Fruit fly (Drosophila melanogaster) whole organism, pupa: Measurements from ENCODE around the gene CG6769.
A peak's percentile ranks its signal among the peaks of the same experiment; 100 is the strongest.

ENCODE experiments used
- CG10348 ChIP-seq: fragments of 200-800 bp; sonication (Bioruptor generic); IDR thresholded peaks from 2 replicates; pipeline ENCODE4 v1.3.6; 2022; ENCODE audit warnings: missing biosample characterization, missing genetic modification characterization
- CG12605 ChIP-seq: fragments of 200-800 bp; sonication (Bioruptor generic); IDR thresholded peaks from 2 replicates; pipeline ENCODE4 v1.3.6; 2022; ENCODE audit warnings: missing biosample characterization, missing genetic modification characterization
- CG13204 ChIP-seq: fragments of 200-800 bp; sonication (Bioruptor generic); optimal IDR thresholded peaks from 2 replicates; lab custom pipeline; 2018; ENCODE audit warnings: missing biosample characterization, mild to moderate bottlenecking, missing genetic modification characterization, moderate library complexity
- CG14655 ChIP-seq: fragments of 200-800 bp; sonication (Bioruptor generic); optimal IDR thresholded peaks from 3 replicates; lab custom pipeline; 2017; ENCODE audit warnings: mild to moderate bottlenecking, missing biosample characterization, missing genetic modification reagents, missing genetic modification characterization
- CG15710 ChIP-seq: fragments of 200-800 bp; sonication (Bioruptor generic); optimal IDR thresholded peaks from 2 replicates; lab custom pipeline; 2018; ENCODE audit warnings: missing biosample characterization, mild to moderate bottlenecking, missing genetic modification characterization, moderate library complexity
- CG17806 ChIP-seq: fragments of 200-800 bp; sonication (Bioruptor generic); optimal IDR thresholded peaks from 2 replicates; lab custom pipeline; 2018; ENCODE audit warnings: missing biosample characterization, mild to moderate bottlenecking, missing genetic modification characterization, moderate library complexity
- CG32121 ChIP-seq: fragments of 200-800 bp; sonication (Bioruptor generic); IDR thresholded peaks from 2 replicates; pipeline ENCODE4 v1.3.6; 2022; ENCODE audit warnings: missing biosample characterization, missing genetic modification characterization
- CG34367 ChIP-seq: fragments of 200-800 bp; sonication (Bioruptor generic); optimal IDR thresholded peaks from 2 replicates; lab custom pipeline; 2018; ENCODE audit warnings: missing biosample characterization, mild to moderate bottlenecking, missing genetic modification characterization
- CG4496 ChIP-seq: fragments of 200-800 bp; sonication (Bioruptor generic); IDR thresholded peaks from 3 replicates; pipeline ENCODE4 v1.3.6; 2022; ENCODE audit warnings: missing biosample characterization, missing genetic modification characterization
- CG8159 ChIP-seq: fragments of 200-800 bp; sonication (Bioruptor generic); optimal IDR thresholded peaks from 3 replicates; lab custom pipeline; 2018; ENCODE audit warnings: missing biosample characterization, mild to moderate bottlenecking, missing genetic modification characterization, moderate library complexity
- CG8301 ChIP-seq: fragments of 200-800 bp; sonication (Bioruptor generic); optimal IDR thresholded peaks from 2 replicates; lab custom pipeline; 2018; ENCODE audit warnings: missing biosample characterization, mild to moderate bottlenecking, missing genetic modification characterization
- CG9948 ChIP-seq: fragments of 200-800 bp; sonication (Bioruptor generic); optimal IDR thresholded peaks from 2 replicates; lab custom pipeline; 2018; ENCODE audit warnings: missing biosample characterization, mild to moderate bottlenecking, missing genetic modification characterization, moderate library complexity
- D1 ChIP-seq: fragments of 200-800 bp; sonication (Bioruptor generic); optimal IDR thresholded peaks from 2 replicates; lab custom pipeline; 2018; ENCODE audit warnings: missing biosample characterization, mild to moderate bottlenecking, missing genetic modification characterization, moderate library complexity
- EcR ChIP-seq: fragments of 200-800 bp; sonication (Bioruptor generic); optimal IDR thresholded peaks from 3 replicates; lab custom pipeline; 2019; ENCODE audit warnings: missing biosample characterization, missing genetic modification characterization, mild to moderate bottlenecking, moderate library complexity, missing genetic modification reagents
- Ets98B ChIP-seq: fragments of 200-800 bp; sonication (Bioruptor generic); IDR thresholded peaks from 2 replicates; pipeline ENCODE4 v1.3.6; 2022; ENCODE audit warnings: missing biosample characterization, missing genetic modification characterization
- Pif1A ChIP-seq: fragments of 200-800 bp; sonication (Bioruptor generic); optimal IDR thresholded peaks from 3 replicates; lab custom pipeline; 2016; ENCODE audit warnings: missing biosample characterization, missing genetic modification characterization
- Pif1B ChIP-seq: fragments of 200-800 bp; sonication (Bioruptor generic); optimal IDR thresholded peaks from 3 replicates; lab custom pipeline; 2016; ENCODE audit warnings: missing biosample characterization, missing genetic modification characterization
- Snoo ChIP-seq: fragments of 200-800 bp; sonication (Bioruptor generic); optimal IDR thresholded peaks from 3 replicates; lab custom pipeline; 2017; ENCODE audit warnings: missing biosample characterization, mild to moderate bottlenecking, missing genetic modification characterization, inconsistent platforms
- fd96Ca ChIP-seq: fragments of 200-800 bp; sonication (Bioruptor generic); IDR thresholded peaks from 3 replicates; pipeline ENCODE4 v1.3.6; 2022; ENCODE audit warnings: missing biosample characterization, missing genetic modification characterization
- gl ChIP-seq: fragments of 200-800 bp; sonication (Bioruptor generic); optimal IDR thresholded peaks from 2 replicates; lab custom pipeline; 2018; ENCODE audit warnings: missing biosample characterization, mild to moderate bottlenecking, missing genetic modification characterization
- rn ChIP-seq: fragments of 200-800 bp; sonication (Bioruptor generic); IDR thresholded peaks from 2 replicates; pipeline ENCODE4 v1.3.6; 2022; ENCODE audit warnings: missing biosample characterization, missing genetic modification characterization

CG6769 gene

DNA sequence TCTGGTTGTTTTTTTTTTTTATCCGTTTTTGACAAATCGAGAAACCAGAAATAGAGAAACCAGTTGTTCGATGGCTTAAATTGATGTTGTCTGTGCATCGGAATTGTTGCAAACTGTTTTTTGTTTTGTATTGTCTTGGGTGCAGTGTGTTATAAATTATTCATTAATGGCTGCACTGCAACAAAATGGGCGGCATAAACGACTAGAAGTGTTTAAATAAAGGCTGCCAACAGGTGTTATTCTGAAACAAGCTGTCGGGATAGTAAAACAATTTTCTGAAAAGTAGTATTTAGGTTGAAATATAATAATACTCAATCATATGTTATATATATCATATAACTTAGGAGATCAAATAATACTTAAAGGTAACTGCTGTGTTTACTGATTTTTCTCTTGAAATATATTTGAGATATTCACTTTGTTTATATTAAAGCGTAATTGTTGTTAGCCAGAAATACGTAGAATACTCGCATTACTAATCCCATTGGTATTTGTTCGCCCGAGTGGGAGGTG lies 24.3 kb upstream of the CG6769 start:
- TF ChIP-seq Snoo (tag; lab: Kevin White, UChicago) (no peak), CG8301 (tag; lab: Kevin White, UChicago) (peak; percentile 18), CG12605 (no peak), CG4496 (no peak), D1 (tag; lab: Kevin White, UChicago) (no peak), CG13204 (no peak), rn (GFP tag; lab: Robert Waterston, UW) (no peak), gl (tag; lab: Kevin White, UChicago) (peak; percentile 0), Ets98B (no peak), CG10348 (GFP tag; lab: Robert Waterston, UW) (no peak), CG8159 (tag; lab: Kevin White, UChicago) (peak; percentile 46), Pif1A (GFP tag; lab: Kevin White, UChicago) (no peak), CG14655 (GFP tag; lab: Kevin White, UChicago) (no peak), Pif1B (GFP tag; lab: Kevin White, UChicago) (no peak), CG32121 (GFP tag; lab: Robert Waterston, UW) (no peak), CG17806 (tag; lab: Kevin White, UChicago) (peak; percentile 36), CG15710 (tag; lab: Kevin White, UChicago) (peak; percentile 42), CG34367 (tag; lab: Kevin White, UChicago) (peak; percentile 13), fd96Ca (GFP tag; lab: Robert Waterston, UW) (no peak), CG9948 (tag; lab: Kevin White, UChicago) (peak; percentile 16), EcR (GFP tag; lab: Kevin White, UChicago) (no peak)

DNA sequence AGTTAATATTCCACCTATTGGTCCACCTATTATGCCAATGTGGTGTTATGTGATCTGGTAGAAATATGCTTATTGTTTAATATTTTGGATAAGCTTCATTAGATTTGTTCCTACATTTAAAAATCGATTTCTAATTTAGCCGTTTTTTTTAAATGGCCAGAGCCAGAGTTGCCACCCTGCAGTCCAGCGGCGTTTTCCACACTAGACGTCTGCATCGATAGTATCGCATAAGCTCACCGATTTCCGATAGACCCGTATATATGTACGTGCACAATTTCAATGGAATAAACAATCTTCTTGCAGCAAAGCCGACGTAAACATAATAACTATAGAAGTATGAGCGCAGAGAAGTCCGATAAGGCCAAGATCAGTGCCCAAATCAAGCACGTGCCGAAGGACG lies 18.9 kb upstream of the CG6769 start, which contains the start of gene Taf9:
Gene Taf9 (plus strand): TSS at position 239 of the 400 bp plus-strand sequence.
- TF ChIP-seq D1 (tag; lab: Kevin White, UChicago) (no peak), CG4496 (peak; percentile 40; the same call in 1 of the 3 replicates), Snoo (tag; lab: Kevin White, UChicago) (no peak), CG15710 (tag; lab: Kevin White, UChicago) (no peak), Ets98B (no peak), CG12605 (no peak), CG9948 (tag; lab: Kevin White, UChicago) (no peak), Pif1A (GFP tag; lab: Kevin White, UChicago) (no peak)

DNA sequence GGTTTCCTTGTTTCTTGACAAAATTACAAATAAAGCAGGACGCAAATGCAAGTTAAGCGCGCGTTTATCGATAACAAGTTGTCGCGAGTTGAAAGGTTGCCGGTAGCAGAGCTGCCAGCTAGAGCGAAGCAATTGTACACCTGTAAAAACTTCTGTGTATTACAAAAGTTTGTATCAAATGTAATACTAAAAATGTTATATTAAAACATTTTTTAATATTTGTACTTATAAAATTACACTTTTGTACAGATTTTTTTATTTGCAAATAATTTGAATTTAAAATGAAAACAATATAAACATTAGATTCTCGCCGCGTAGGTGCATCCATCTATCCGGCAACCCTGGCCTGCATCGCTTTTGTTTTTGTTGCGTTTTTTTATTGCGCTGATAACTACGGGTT lies 16.2 kb upstream of the CG6769 start, which contains the start of the genes CG8142 and Ucp4A:
Gene CG8142 (minus strand): TSS at position 82 of the 400 bp plus-strand sequence.
Gene Ucp4A (plus strand): TSS at position 327 of the 400 bp plus-strand sequence.
- TF ChIP-seq CG32121 (GFP tag; lab: Robert Waterston, UW) (peak; percentile 95), CG4496 (peak; percentile 97), Pif1B (GFP tag; lab: Kevin White, UChicago) (peak; percentile 85), Pif1A (GFP tag; lab: Kevin White, UChicago) (no peak), CG17806 (tag; lab: Kevin White, UChicago) (peak; percentile 91), CG15710 (tag; lab: Kevin White, UChicago) (peak; percentile 96), CG8301 (tag; lab: Kevin White, UChicago) (peak; percentile 90), fd96Ca (GFP tag; lab: Robert Waterston, UW) (peak; percentile 93), CG8159 (tag; lab: Kevin White, UChicago) (peak; percentile 94), CG14655 (GFP tag; lab: Kevin White, UChicago) (no peak), Ets98B (peak; percentile 91), CG12605 (peak; percentile 94), gl (tag; lab: Kevin White, UChicago) (peak; percentile 72), CG34367 (tag; lab: Kevin White, UChicago) (peak; percentile 82), CG13204 (no peak), CG9948 (tag; lab: Kevin White, UChicago) (peak; percentile 86), rn (GFP tag; lab: Robert Waterston, UW) (peak; percentile 94), Snoo (tag; lab: Kevin White, UChicago) (peak; percentile 88), D1 (tag; lab: Kevin White, UChicago) (no peak), CG10348 (GFP tag; lab: Robert Waterston, UW) (peak; percentile 87), EcR (GFP tag; lab: Kevin White, UChicago) (peak; percentile 40)

dm6 chrX:17845820-17846379 lies 14.9 kb upstream of the CG6769 start:
- TF ChIP-seq CG12605 (no peak), fd96Ca (GFP tag; lab: Robert Waterston, UW) (no peak)
- TF ChIP-seq, all 21 proteins: peak for 0

DNA sequence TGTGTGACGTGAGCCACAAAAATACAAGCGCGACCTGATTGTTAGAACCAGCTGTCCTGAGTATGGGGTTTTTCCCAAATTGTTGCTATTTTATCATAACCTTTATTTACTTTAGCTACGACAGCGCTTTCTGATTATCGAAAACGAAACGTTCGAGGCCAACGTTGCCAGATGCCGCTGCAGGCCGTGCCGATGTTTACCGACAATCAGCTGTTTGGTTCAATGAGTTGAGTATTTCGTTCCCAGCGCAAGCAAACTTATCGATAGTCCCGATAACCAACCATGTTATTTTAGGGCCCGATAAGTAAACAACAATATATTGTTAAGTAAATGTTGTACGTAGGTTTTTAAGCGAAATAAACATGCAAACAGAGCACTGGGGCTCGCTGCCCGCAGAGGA lies 10.6 kb upstream of the CG6769 start, which contains the start of the genes CG15814 and Spt7:
Gene CG15814 (minus strand): TSS at position 164 of the 400 bp plus-strand sequence.
Gene Spt7 (plus strand): TSS at position 282 of the 400 bp plus-strand sequence.
- TF ChIP-seq rn (GFP tag; lab: Robert Waterston, UW) (no peak), Pif1B (GFP tag; lab: Kevin White, UChicago) (no peak), CG34367 (tag; lab: Kevin White, UChicago) (no peak), Snoo (tag; lab: Kevin White, UChicago) (peak; percentile 21), EcR (GFP tag; lab: Kevin White, UChicago) (peak; percentile 7), Pif1A (GFP tag; lab: Kevin White, UChicago) (no peak), CG8301 (tag; lab: Kevin White, UChicago) (no peak), CG4496 (peak; percentile 28; the same call in 1 of the 3 replicates), CG12605 (no peak), CG9948 (tag; lab: Kevin White, UChicago) (no peak), CG10348 (GFP tag; lab: Robert Waterston, UW) (no peak), CG8159 (tag; lab: Kevin White, UChicago) (no peak), CG13204 (no peak), CG15710 (tag; lab: Kevin White, UChicago) (no peak), CG14655 (GFP tag; lab: Kevin White, UChicago) (no peak), fd96Ca (GFP tag; lab: Robert Waterston, UW) (peak; percentile 20; the same call in 1 of the 3 replicates), gl (tag; lab: Kevin White, UChicago) (no peak)
